Worm (Caenorhabditis elegans): ENCODE data around the gene nlp-11.

DNA sequence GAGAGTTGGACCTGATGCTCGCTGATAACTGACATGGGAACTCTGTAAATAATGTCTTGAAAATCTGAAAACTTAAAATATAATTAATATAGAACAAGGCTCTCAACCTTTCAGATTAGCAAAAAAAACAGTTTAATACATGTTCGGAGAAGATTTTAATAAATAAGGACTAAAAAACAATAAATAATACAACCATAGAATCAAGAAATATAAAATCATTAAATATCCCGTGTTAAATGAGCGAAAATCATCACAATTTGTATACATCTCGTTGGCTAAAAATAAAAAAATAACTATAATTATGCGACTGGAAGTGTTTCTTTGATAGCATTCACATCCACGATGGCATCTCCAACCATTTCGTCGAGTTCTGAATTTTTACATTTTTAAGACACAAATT is 13.0 kb upstream of the nlp-11 start, which contains the start of gene Y53C12A.10:
- no peak for TF ChIP-seq zip-8 (tag; optimal IDR thresholded peaks at IDR 0.05)
- TF ChIP-seq sem-2 (GFP tag; optimal IDR thresholded peaks at IDR 0.05): no peak
- no peak for TF ChIP-seq nhr-12 (tag; optimal IDR thresholded peaks at IDR 0.05)
- no peak for TF ChIP-seq unc-62 (GFP tag; optimal IDR thresholded peaks at IDR 0.05)
- TF ChIP-seq lsy-2 (tag; optimal IDR thresholded peaks at IDR 0.05): no peak
- no peak for TF ChIP-seq mls-2 (tag; optimal IDR thresholded peaks at IDR 0.05)
- TF ChIP-seq unc-39 (tag; optimal IDR thresholded peaks at IDR 0.05): no peak
- TF ChIP-seq nhr-28 (tag; optimal IDR thresholded peaks at IDR 0.05): no peak
- no peak for TF ChIP-seq ceh-39 (tag; optimal IDR thresholded peaks at IDR 0.05)

All from whole organism, mixed stage, embryonic.